Worm (Caenorhabditis elegans) whole organism, early embryonic: ENCODE results near the gene maoc-1.

Source experiments
- aly-1 ChIP-seq: sonication (generic microtip); optimal IDR thresholded peaks from 2 replicates; lab custom pipeline; 2016; ENCODE audit warnings: missing genetic modification characterization, missing compliant biosample characterization
- ama-1 ChIP-seq: fragments of 150-350 bp; optimal IDR thresholded peaks from 2 replicates; lab custom pipeline; 2014

DNA sequence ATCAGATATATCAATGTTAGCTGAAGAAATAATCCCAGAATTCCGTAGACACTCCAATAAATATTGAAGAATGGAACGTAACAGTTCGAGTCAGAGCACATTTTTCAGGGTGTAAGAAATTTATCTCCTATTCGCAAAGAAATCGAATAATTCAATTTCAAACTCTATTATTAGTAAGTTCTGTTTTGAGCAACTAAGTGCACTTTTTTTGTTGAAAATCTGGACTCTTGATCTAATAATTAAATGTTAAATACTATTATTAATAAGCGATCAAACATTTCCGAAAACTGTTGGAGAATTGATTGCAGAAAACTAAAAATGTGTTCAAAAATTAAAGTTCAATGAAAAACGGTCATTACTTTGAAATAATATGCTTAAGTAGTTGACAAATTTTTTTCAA lies 7.0 kb downstream of the maoc-1 start, which contains the start of gene srd-56:
- no peak for TF ChIP-seq ama-1 (lab: Kevin White, UChicago)
- no peak for TF ChIP-seq aly-1 (tag; lab: Kevin White, UChicago)
